Worm (Caenorhabditis elegans) whole organism, L1 larva: Measurements from ENCODE around the gene C16C8.17.

Experiments
- aha-1 ChIP-seq: fragments of 150-350 bp; optimal IDR thresholded peaks from 2 replicates; lab custom pipeline; 2014; ENCODE audit warnings: missing biosample characterization, missing genetic modification characterization
- ama-1 ChIP-seq: fragments of 150-350 bp; optimal IDR thresholded peaks from 2 replicates; lab custom pipeline; 2014
- blmp-1 ChIP-seq: fragments of 150-350 bp; optimal IDR thresholded peaks from 2 replicates; lab custom pipeline; 2014; ENCODE audit warnings: missing biosample characterization, missing genetic modification characterization
- egl-13 ChIP-seq: sonication (generic microtip); optimal IDR thresholded peaks from 2 replicates; lab custom pipeline; 2016; ENCODE audit warnings: missing genotype, missing genetic modification reagents, missing genetic modification characterization, missing compliant biosample characterization
- jun-1 ChIP-seq: fragments of 150-350 bp; optimal IDR thresholded peaks from 2 replicates; lab custom pipeline; 2014; ENCODE audit warnings: missing biosample characterization, missing genetic modification reagents, missing genetic modification characterization
- lin-39 ChIP-seq: fragments of 150-350 bp; optimal IDR thresholded peaks from 2 replicates; lab custom pipeline; 2014; ENCODE audit warnings: missing biosample characterization, missing genetic modification reagents, missing genetic modification characterization
- lsy-2 ChIP-seq, 2 experiments: fragments of 150-350 bp; optimal IDR thresholded peaks; 2 replicates each; lab custom pipeline; 2014; ENCODE audit warnings: missing biosample characterization in 2 of 2, missing genetic modification characterization in 2 of 2
- nhr-76 ChIP-seq: sonication (generic microtip); optimal IDR thresholded peaks from 2 replicates; lab custom pipeline; 2017; ENCODE audit warnings: missing biosample characterization, missing genetic modification characterization
- nhr-90 ChIP-seq: sonication (generic microtip); optimal IDR thresholded peaks from 2 replicates; lab custom pipeline; 2016; ENCODE audit warnings: mild to moderate bottlenecking, missing genetic modification characterization, missing compliant biosample characterization; ENCODE audit not compliant: poor library complexity
- pqm-1 ChIP-seq: sonication (generic microtip); optimal IDR thresholded peaks from 3 replicates; lab custom pipeline; 2017; ENCODE audit warnings: missing biosample characterization, missing genetic modification characterization
- tbx-2 ChIP-seq: sonication (generic microtip); optimal IDR thresholded peaks from 2 replicates; lab custom pipeline; 2016; ENCODE audit warnings: missing genetic modification characterization, missing compliant biosample characterization
- tlp-1 ChIP-seq: fragments of 150-350 bp; optimal IDR thresholded peaks from 2 replicates; lab custom pipeline; 2014; ENCODE audit warnings: missing biosample characterization, missing genetic modification characterization
- unc-30 ChIP-seq: sonication (generic microtip); optimal IDR thresholded peaks from 2 replicates; lab custom pipeline; 2017; ENCODE audit warnings: missing biosample characterization, missing genetic modification characterization
- unc-62 ChIP-seq: fragments of 150-350 bp; optimal IDR thresholded peaks from 2 replicates; lab custom pipeline; 2014; ENCODE audit warnings: missing biosample characterization, missing genetic modification reagents, missing genetic modification characterization

- TF ChIP-seq lsy-2 (tag; optimal IDR thresholded peaks at IDR 0.05; lab: Kevin White, UChicago) (no peak), tlp-1 (tag; lab: Kevin White, UChicago) (no peak), lin-39 (tag; lab: Kevin White, UChicago) (no peak), aha-1 (no peak), nhr-76 (tag; lab: Kevin White, UChicago) (no peak), tbx-2 (tag; lab: Kevin White, UChicago) (no peak), nhr-90 (no peak), unc-62 (GFP tag; lab: Kevin White, UChicago) (no peak), blmp-1 (tag; lab: Kevin White, UChicago) (no peak), jun-1 (tag; lab: Kevin White, UChicago) (no peak), ama-1 (lab: Kevin White, UChicago) (no peak), egl-13 (tag; lab: Kevin White, UChicago) (no peak), pqm-1 (tag; lab: Kevin White, UChicago) (no peak), unc-30 (no peak)
Observed at ce11 chrII:3470549-3470948, 29.9 kb downstream of the C16C8.17 start, which contains the start of gene Y49F6B.20.
